Worm (Caenorhabditis elegans) whole organism, L2 larva: ENCODE results near the gene T06E6.15.

Experiments
- ama-1 ChIP-seq: fragments of 150-350 bp; optimal IDR thresholded peaks from 2 replicates; lab custom pipeline; 2018; ENCODE audit warnings: inconsistent platforms
- blmp-1 ChIP-seq: sonication (generic microtip); optimal IDR thresholded peaks from 2 replicates; lab custom pipeline; 2017; ENCODE audit warnings: missing genetic modification characterization, mild to moderate bottlenecking, missing compliant biosample characterization, antibody characterized with exemption, moderate library complexity; ENCODE audit not compliant: insufficient read depth
- lsy-2 ChIP-seq, 2 experiments: fragments of 150-350 bp in 1 of 2; sonication (generic microtip) in 1 of 2; optimal IDR thresholded peaks; 2 replicates each; lab custom pipeline; 2014 to 2017; ENCODE audit warnings: missing biosample characterization in 2 of 2, missing genetic modification characterization in 2 of 2
- unc-62 ChIP-seq: fragments of 150-350 bp; optimal IDR thresholded peaks from 2 replicates; lab custom pipeline; 2014; ENCODE audit warnings: missing biosample characterization, missing genetic modification reagents, missing genetic modification characterization
- ztf-4 ChIP-seq: fragments of 150-350 bp; optimal IDR thresholded peaks from 2 replicates; lab custom pipeline; 2014; ENCODE audit warnings: missing biosample characterization, missing genetic modification characterization

- TF ChIP-seq lsy-2 (tag; optimal IDR thresholded peaks at IDR 0.05; lab: Kevin White, UChicago) = no peak
- TF ChIP-seq blmp-1 (tag; lab: Kevin White, UChicago) = no peak
- TF ChIP-seq ztf-4 = no peak
- TF ChIP-seq unc-62 (GFP tag; lab: Kevin White, UChicago) = no peak
- no peak for TF ChIP-seq ama-1 (lab: Kevin White, UChicago)
These were observed 2.3 kb upstream of the T06E6.15 start, which contains the start of gene fbxa-135 for ce11 chrV:15401856-15402314.
